Fruit fly (Drosophila melanogaster) whole organism, embryonic: ENCODE results near the gene Bsg.

Experiments used
- BEAF-32 ChIP-seq: fragments of 200-800 bp; sonication (Bioruptor generic); optimal IDR thresholded peaks from 3 replicates; lab custom pipeline; 2017; ENCODE audit warnings: missing biosample characterization, missing genetic modification characterization, mild to moderate bottlenecking, moderate library complexity, missing genetic modification reagents
- CG1024 ChIP-seq: fragments of 200-800 bp; sonication (Bioruptor generic); IDR thresholded peaks from 2 replicates; pipeline ENCODE4 v1.3.6; 2022; ENCODE audit warnings: missing biosample characterization, missing genetic modification characterization
- CG10431 ChIP-seq: fragments of 200-800 bp; sonication (Bioruptor generic); optimal IDR thresholded peaks from 3 replicates; lab custom pipeline; 2018; ENCODE audit warnings: missing biosample characterization, mild to moderate bottlenecking, missing genetic modification characterization
- CG10959 ChIP-seq: fragments of 200-800 bp; sonication (Bioruptor generic); IDR thresholded peaks from 2 replicates; pipeline ENCODE4 v1.3.6; 2022; ENCODE audit warnings: missing biosample characterization, missing genetic modification characterization
- CG11093 ChIP-seq: fragments of 200-800 bp; sonication (Bioruptor generic); IDR thresholded peaks from 3 replicates; pipeline ENCODE4 v1.3.6; 2022; ENCODE audit warnings: missing biosample characterization, missing genetic modification characterization
- CG11247 ChIP-seq: fragments of 200-800 bp; sonication (Bioruptor generic); IDR thresholded peaks from 2 replicates; pipeline ENCODE4 v1.3.6; 2022; ENCODE audit warnings: missing biosample characterization, missing genetic modification characterization
- CG11456 ChIP-seq: fragments of 200-800 bp; sonication (Bioruptor generic); IDR thresholded peaks from 3 replicates; pipeline ENCODE4 v1.3.6; 2022; ENCODE audit warnings: missing biosample characterization, missing genetic modification characterization
- CG12155 ChIP-seq: fragments of 200-800 bp; sonication (Bioruptor generic); optimal IDR thresholded peaks from 3 replicates; lab custom pipeline; 2016; ENCODE audit warnings: missing biosample characterization, missing genetic modification characterization
- CG12391 ChIP-seq: fragments of 200-800 bp; sonication (Bioruptor generic); optimal IDR thresholded peaks from 3 replicates; lab custom pipeline; 2018; ENCODE audit warnings: missing biosample characterization, mild to moderate bottlenecking, missing genetic modification characterization, moderate library complexity
- CG14014 ChIP-seq: fragments of 200-800 bp; sonication (Bioruptor generic); IDR thresholded peaks from 2 replicates; pipeline ENCODE4 v1.3.6; 2022; ENCODE audit warnings: missing biosample characterization, missing genetic modification characterization
- CG16863 ChIP-seq: fragments of 200-800 bp; sonication (Bioruptor generic); optimal IDR thresholded peaks from 3 replicates; lab custom pipeline; 2016; ENCODE audit warnings: missing biosample characterization, missing genetic modification characterization
- CG18262 ChIP-seq: fragments of 200-800 bp; optimal IDR thresholded peaks from 3 replicates; lab custom pipeline; 2019; ENCODE audit warnings: missing biosample characterization, mild to moderate bottlenecking, missing genetic modification characterization, moderate library complexity
- CG3065 ChIP-seq: fragments of 200-800 bp; sonication (Bioruptor generic); optimal IDR thresholded peaks from 2 replicates; lab custom pipeline; 2016; ENCODE audit warnings: missing biosample characterization, missing genetic modification characterization
- CG32767 ChIP-seq: fragments of 200-800 bp; sonication (Bioruptor generic); IDR thresholded peaks from 2 replicates; pipeline ENCODE4 v1.3.6; 2022; ENCODE audit warnings: missing biosample characterization, missing genetic modification characterization
- CG3281 ChIP-seq: fragments of 200-800 bp; sonication (Bioruptor generic); optimal IDR thresholded peaks from 3 replicates; lab custom pipeline; 2017; ENCODE audit warnings: missing biosample characterization, mild to moderate bottlenecking, missing genetic modification characterization
- CG7372 ChIP-seq: fragments of 200-800 bp; sonication (Bioruptor generic); IDR thresholded peaks from 2 replicates; pipeline ENCODE4 v1.3.6; 2022; ENCODE audit warnings: missing biosample characterization, missing genetic modification characterization
- CG7745 ChIP-seq: fragments of 200-800 bp; sonication (Bioruptor generic); optimal IDR thresholded peaks from 2 replicates; lab custom pipeline; 2018; ENCODE audit warnings: missing biosample characterization, mild to moderate bottlenecking, missing genetic modification characterization, moderate library complexity
- CG7987 ChIP-seq: fragments of 200-800 bp; sonication (Bioruptor generic); optimal IDR thresholded peaks from 2 replicates; lab custom pipeline; 2018; ENCODE audit warnings: missing biosample characterization, mild to moderate bottlenecking, missing genetic modification characterization, moderate library complexity
- CG8388 ChIP-seq: fragments of 200-800 bp; sonication (Bioruptor generic); optimal IDR thresholded peaks from 2 replicates; lab custom pipeline; 2019; ENCODE audit warnings: missing biosample characterization, mild to moderate bottlenecking, missing genetic modification characterization, moderate library complexity
- CG8765 ChIP-seq: fragments of 200-800 bp; sonication (Bioruptor generic); IDR thresholded peaks from 2 replicates; pipeline ENCODE4 v1.3.6; 2022; ENCODE audit warnings: missing biosample characterization, missing genetic modification characterization
- CG8924 ChIP-seq: fragments of 200-800 bp; optimal IDR thresholded peaks from 3 replicates; lab custom pipeline; 2019; ENCODE audit warnings: missing biosample characterization, mild to moderate bottlenecking, missing genetic modification characterization, moderate library complexity
- CTCF ChIP-seq: fragments of 200-800 bp; sonication (Bioruptor generic); optimal IDR thresholded peaks from 2 replicates; lab custom pipeline; 2017; ENCODE audit warnings: missing biosample characterization, mild to moderate bottlenecking, missing genetic modification characterization, moderate library complexity
- Chrac-16 ChIP-seq: fragments of 200-800 bp; sonication (Bioruptor generic); optimal IDR thresholded peaks from 3 replicates; lab custom pipeline; 2016; ENCODE audit warnings: missing biosample characterization, missing genetic modification characterization
- CrebB ChIP-seq: fragments of 200-800 bp; sonication (Bioruptor generic); optimal IDR thresholded peaks from 3 replicates; lab custom pipeline; 2018; ENCODE audit warnings: missing biosample characterization, mild to moderate bottlenecking, missing genetic modification characterization
- Dad ChIP-seq: fragments of 200-800 bp; sonication (Bioruptor generic); optimal IDR thresholded peaks from 3 replicates; lab custom pipeline; 2016; ENCODE audit warnings: missing biosample characterization, missing genetic modification characterization
- Dll ChIP-seq: fragments of 200-800 bp; sonication (Bioruptor generic); IDR thresholded peaks from 4 replicates; pipeline ENCODE4 v1.3.6; 2022; ENCODE audit warnings: missing biosample characterization, missing genetic modification characterization; ENCODE audit not compliant: partially characterized antibody
- Eip74EF ChIP-seq, 2 experiments: fragments of 200-800 bp in 1 of 2; fragments of >200 bp in 1 of 2; sonication (Bioruptor generic) in 1 of 2; optimal IDR thresholded peaks; 2 replicates each; lab custom pipeline; 2017 to 2019; ENCODE audit warnings: missing biosample characterization in 2 of 2, missing genetic modification characterization in 2 of 2, mild to moderate bottlenecking in 1 of 2, moderate library complexity in 1 of 2
- HLH3B ChIP-seq: fragments of 200-800 bp; sonication (Bioruptor generic); IDR thresholded peaks from 2 replicates; pipeline ENCODE4 v1.3.6; 2022; ENCODE audit warnings: missing biosample characterization, missing genetic modification characterization
- HLHmδ ChIP-seq: fragments of 200-800 bp; sonication (Bioruptor generic); optimal IDR thresholded peaks from 2 replicates; lab custom pipeline; 2018; ENCODE audit warnings: missing biosample characterization, mild to moderate bottlenecking, missing genetic modification characterization, moderate library complexity
- Hr51 ChIP-seq, 2 experiments: fragments of 200-800 bp; sonication (Bioruptor generic); optimal IDR thresholded peaks; 2 replicates in 1 of 2; 3 replicates in 1 of 2; lab custom pipeline; 2016 to 2018; ENCODE audit warnings: missing biosample characterization in 2 of 2, missing genetic modification characterization in 2 of 2, mild to moderate bottlenecking in 1 of 2, moderate library complexity in 1 of 2
- Mad ChIP-seq: fragments of 200-800 bp; sonication (Bioruptor generic); optimal IDR thresholded peaks from 2 replicates; lab custom pipeline; 2016; ENCODE audit warnings: missing biosample characterization, missing genetic modification characterization
- Med ChIP-seq: fragments of 200-800 bp; sonication (Bioruptor generic); peaks from one replicate; lab custom pipeline; 2016; ENCODE audit warnings: missing biosample characterization, missing genetic modification characterization, mild to moderate bottlenecking, inconsistent platforms, moderate library complexity
- Mes4 ChIP-seq: fragments of 200-800 bp; sonication (Bioruptor generic); optimal IDR thresholded peaks from 2 replicates; lab custom pipeline; 2016; ENCODE audit warnings: missing biosample characterization, missing genetic modification characterization
- NC2α ChIP-seq: fragments of 200-800 bp; sonication (Bioruptor generic); optimal IDR thresholded peaks from 2 replicates; lab custom pipeline; 2016; ENCODE audit warnings: missing biosample characterization, missing genetic modification characterization
- Nf-YC ChIP-seq: fragments of 200-800 bp; optimal IDR thresholded peaks from 3 replicates; lab custom pipeline; 2019; ENCODE audit warnings: missing biosample characterization, mild to moderate bottlenecking, missing genetic modification characterization, moderate library complexity
- Optix ChIP-seq: fragments of 200-800 bp; sonication (Bioruptor generic); IDR thresholded peaks from 3 replicates; pipeline ENCODE4 v1.3.6; 2022; ENCODE audit warnings: missing biosample characterization, missing genetic modification characterization
- Six4 ChIP-seq: fragments of 200-800 bp; sonication (Bioruptor generic); optimal IDR thresholded peaks from 2 replicates; lab custom pipeline; 2016; ENCODE audit warnings: missing biosample characterization, missing genetic modification characterization
- ac ChIP-seq: fragments of 200-800 bp; sonication (Bioruptor generic); optimal IDR thresholded peaks from 3 replicates; lab custom pipeline; 2017; ENCODE audit warnings: missing biosample characterization, mild to moderate bottlenecking, missing genetic modification characterization
- ash1 ChIP-seq: fragments of 200-800 bp; sonication (Bioruptor generic); optimal IDR thresholded peaks from 2 replicates; lab custom pipeline; 2018; ENCODE audit warnings: missing biosample characterization, mild to moderate bottlenecking, missing genetic modification characterization
- cad ChIP-seq: fragments of >200 bp; optimal IDR thresholded peaks from 2 replicates; lab custom pipeline; 2017; ENCODE audit warnings: missing biosample characterization, missing genetic modification characterization
- cas ChIP-seq: fragments of 200-800 bp; sonication (Bioruptor generic); IDR thresholded peaks from 2 replicates; pipeline ENCODE4 v1.3.6; 2022; ENCODE audit warnings: missing biosample characterization, missing genetic modification characterization
- cwo ChIP-seq: fragments of 200-800 bp; sonication (Bioruptor generic); optimal IDR thresholded peaks from 3 replicates; lab custom pipeline; 2017; ENCODE audit warnings: missing biosample characterization, missing genetic modification characterization, mild to moderate bottlenecking, moderate library complexity, missing genetic modification reagents
- danr ChIP-seq: fragments of 200-800 bp; sonication (Bioruptor generic); IDR thresholded peaks from 2 replicates; pipeline ENCODE4 v1.3.6; 2022; ENCODE audit warnings: missing biosample characterization, missing genetic modification characterization
- jing ChIP-seq: fragments of 200-800 bp; sonication (Bioruptor generic); optimal IDR thresholded peaks from 2 replicates; lab custom pipeline; 2018; ENCODE audit warnings: missing biosample characterization, mild to moderate bottlenecking, missing genetic modification characterization
- kah ChIP-seq: fragments of 200-800 bp; sonication (Bioruptor generic); optimal IDR thresholded peaks from 2 replicates; lab custom pipeline; 2018; ENCODE audit warnings: missing biosample characterization, mild to moderate bottlenecking, missing genetic modification characterization
- pfk ChIP-seq: fragments of 200-800 bp; sonication (Bioruptor generic); optimal IDR thresholded peaks from 2 replicates; lab custom pipeline; 2018; ENCODE audit warnings: missing biosample characterization, mild to moderate bottlenecking, missing genetic modification characterization, moderate library complexity
- pnt ChIP-seq: fragments of 200-800 bp; sonication (Bioruptor generic); optimal IDR thresholded peaks from 3 replicates; lab custom pipeline; 2016; ENCODE audit warnings: missing biosample characterization, missing genetic modification characterization
- sens-2 ChIP-seq: fragments of 200-800 bp; sonication (Bioruptor generic); IDR thresholded peaks from 2 replicates; pipeline ENCODE4 v1.3.6; 2022; ENCODE audit warnings: missing biosample characterization, missing genetic modification characterization
- shn ChIP-seq: fragments of 200-800 bp; sonication (Bioruptor generic); optimal IDR thresholded peaks from 3 replicates; lab custom pipeline; 2016; ENCODE audit warnings: missing biosample characterization, missing genetic modification characterization
- tgo ChIP-seq: fragments of 200-800 bp; sonication (Bioruptor generic); IDR thresholded peaks from 3 replicates; pipeline ENCODE4 v1.3.6; 2022; ENCODE audit warnings: missing biosample characterization, missing genetic modification characterization
- trh ChIP-seq: fragments of 200-800 bp; sonication (Bioruptor generic); optimal IDR thresholded peaks from 2 replicates; lab custom pipeline; 2016; ENCODE audit warnings: missing biosample characterization, missing genetic modification characterization
- wek ChIP-seq: fragments of 200-800 bp; sonication (Bioruptor generic); optimal IDR thresholded peaks from 3 replicates; lab custom pipeline; 2018; ENCODE audit warnings: missing biosample characterization, mild to moderate bottlenecking, missing genetic modification characterization, moderate library complexity

Bsg gene

DNA sequence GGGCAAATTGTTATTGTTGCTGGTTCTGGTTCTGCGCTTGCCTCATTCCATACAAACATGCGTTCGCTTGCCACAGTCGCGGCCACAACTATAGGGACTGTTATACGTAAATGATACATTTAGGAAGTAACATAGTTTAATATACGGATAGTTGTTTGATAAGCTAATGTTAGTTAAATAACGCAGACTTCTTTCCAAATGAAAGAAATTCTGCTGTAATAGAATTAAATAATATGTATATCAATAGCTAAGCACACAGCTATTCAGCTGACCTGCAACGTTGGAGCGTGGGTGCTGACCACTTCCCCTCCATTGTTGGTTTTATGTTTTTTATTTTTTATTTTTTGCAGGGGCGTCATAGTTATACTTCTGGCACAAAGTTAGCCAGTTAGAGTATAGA lies 48.5 kb upstream of the Bsg start (continued):
- TF ChIP-seq Chrac-16 (GFP tag; lab: Kevin White, UChicago) (peak; percentile 26), sens-2 (GFP tag; lab: Robert Waterston, UW) (no peak), ash1 (GFP tag; lab: Kevin White, UChicago) (no peak), CG12391 (tag; lab: Kevin White, UChicago) (peak; percentile 66), CG3281 (GFP tag; lab: Kevin White, UChicago) (peak; percentile 59), CTCF (GFP tag; lab: Kevin White, UChicago) (no peak), HLH3B (peak; percentile 73), pnt (peak; percentile 19), CG18262 (peak; percentile 64), Dad (GFP tag; lab: Kevin White, UChicago) (no peak), CG10431 (no peak), CG8388 (peak; percentile 54), CG14014 (GFP tag; lab: Robert Waterston, UW) (peak; percentile 68), danr (peak; percentile 67), wek (GFP tag; lab: Kevin White, UChicago) (peak; percentile 29), jing (GFP tag; lab: Kevin White, UChicago) (no peak), CG1024 (GFP tag; lab: Robert Waterston, UW) (peak; percentile 24; the same call in 1 of the 2 replicates), trh (GFP tag; lab: Kevin White, UChicago) (no peak), CG7987 (peak; percentile 6), CG12155 (peak; percentile 21), CG16863 (GFP tag; lab: Kevin White, UChicago) (peak; percentile 41), ac (no peak), CG8924 (tag; lab: Kevin White, UChicago) (peak; percentile 66), Med (peak; percentile 89), CG7745 (tag; lab: Kevin White, UChicago) (no peak), cas (GFP tag; lab: Robert Waterston, UW) (no peak), NC2α (no peak), CG11456 (GFP tag; lab: Robert Waterston, UW) (no peak), CG32767 (GFP tag; lab: Robert Waterston, UW) (peak; percentile 72), Six4 (GFP tag; lab: Kevin White, UChicago) (no peak), kah (GFP tag; lab: Kevin White, UChicago) (peak; percentile 18), CrebB (tag; lab: Kevin White, UChicago) (peak; percentile 40), Hr51 (GFP tag; optimal IDR thresholded peaks at IDR 0.05; lab: Kevin White, UChicago) (peak; percentile 15 to 77), CG11093 (GFP tag; lab: Robert Waterston, UW) (no peak), cwo (peak; percentile 61), CG8765 (GFP tag; lab: Robert Waterston, UW) (no peak), Eip74EF (GFP tag; optimal IDR thresholded peaks at IDR 0.05; lab: Kevin White, UChicago) (peak in 1 of 2 experiments; percentile 49), tgo (GFP tag; lab: Robert Waterston, UW) (peak; percentile 57; the same call in 2 of the 3 replicates), Nf-YC (tag; lab: Kevin White, UChicago) (peak; percentile 32), Optix (GFP tag; lab: Robert Waterston, UW) (0 out of 3 replicates have a peak, but pooled peaks have one; percentile 13), cad (GFP tag; lab: Kevin White, UChicago) (no peak), Dll (no peak), pfk (GFP tag; lab: Kevin White, UChicago) (no peak), CG7372 (GFP tag; lab: Robert Waterston, UW) (peak; percentile 68), CG10959 (GFP tag; lab: Robert Waterston, UW) (peak; percentile 37; the same call in 1 of the 2 replicates), HLHmδ (no peak), shn (GFP tag; lab: Kevin White, UChicago) (peak; percentile 16), BEAF-32 (no peak), CG11247 (GFP tag; lab: Robert Waterston, UW) (peak; percentile 48; the same call in 1 of the 2 replicates), Mad (GFP tag; lab: Kevin White, UChicago) (no peak), CG3065 (GFP tag; lab: Kevin White, UChicago) (no peak), Mes4 (GFP tag; lab: Kevin White, UChicago) (no peak)
